Worm (Caenorhabditis elegans) whole organism, young adult: ENCODE data around the gene F14F9.8.

ENCODE experiments used
- F10E7.11 ChIP-seq: sonication (generic microtip); optimal IDR thresholded peaks from 2 replicates; lab custom pipeline; 2017; ENCODE audit warnings: mild to moderate bottlenecking, missing genetic modification characterization, moderate library complexity, missing compliant biosample characterization
- T26A5.8 ChIP-seq: sonication (generic microtip); optimal IDR thresholded peaks from 2 replicates; lab custom pipeline; 2016; ENCODE audit warnings: missing genetic modification characterization, missing compliant biosample characterization
- ama-1 ChIP-seq, 3 experiments: fragments of 150-350 bp in 1 of 3; sonication (generic microtip) in 2 of 3; optimal IDR thresholded peaks; 2 replicates each; lab custom pipeline; 2014 to 2018; ENCODE audit warnings: missing biosample characterization in 2 of 3, missing genetic modification characterization in 2 of 3, missing genetic modification reagents in 2 of 3
- aptf-2 ChIP-seq: fragments of 200-800 bp; sonication (Bioruptor generic); conservative IDR thresholded peaks from 2 replicates; pipeline ENCODE4 v1.3.6; 2022; ENCODE audit warnings: missing genetic modification reagents, missing genetic modification characterization, missing compliant biosample characterization
- attf-3 ChIP-seq: fragments of 200-800 bp; sonication (Bioruptor generic); conservative IDR thresholded peaks from 2 replicates; pipeline ENCODE4 v1.3.6; 2022; ENCODE audit warnings: missing genetic modification reagents, missing genetic modification characterization, missing compliant biosample characterization
- ceh-91 ChIP-seq: fragments of 200-800 bp; sonication (Bioruptor generic); IDR thresholded peaks from 2 replicates; pipeline ENCODE4 v1.3.6; 2022; ENCODE audit warnings: missing genetic modification reagents, missing genetic modification characterization, missing compliant biosample characterization
- chd-7 ChIP-seq: sonication (generic microtip); optimal IDR thresholded peaks from 2 replicates; lab custom pipeline; 2016; ENCODE audit warnings: mild to moderate bottlenecking, missing genetic modification characterization, moderate library complexity, missing compliant biosample characterization
- egl-44 ChIP-seq: fragments of 200-800 bp; sonication (Bioruptor generic); IDR thresholded peaks from 2 replicates; pipeline ENCODE4 v1.3.6; 2022; ENCODE audit warnings: missing genetic modification reagents, missing genetic modification characterization, missing compliant biosample characterization
- ets-4 ChIP-seq: fragments of 200-800 bp; sonication (Bioruptor generic); optimal IDR thresholded peaks from 2 replicates; lab custom pipeline; 2018; ENCODE audit warnings: mild to moderate bottlenecking, missing genetic modification characterization, missing compliant biosample characterization
- him-1 ChIP-seq: sonication (generic microtip); optimal IDR thresholded peaks from 2 replicates; lab custom pipeline; 2016; ENCODE audit warnings: missing genotype, missing genetic modification reagents, missing genetic modification characterization, missing compliant biosample characterization
- unc-130 ChIP-seq: sonication (generic microtip); optimal IDR thresholded peaks from 2 replicates; lab custom pipeline; 2016; ENCODE audit warnings: missing genetic modification reagents, missing genetic modification characterization, missing compliant biosample characterization

DNA sequence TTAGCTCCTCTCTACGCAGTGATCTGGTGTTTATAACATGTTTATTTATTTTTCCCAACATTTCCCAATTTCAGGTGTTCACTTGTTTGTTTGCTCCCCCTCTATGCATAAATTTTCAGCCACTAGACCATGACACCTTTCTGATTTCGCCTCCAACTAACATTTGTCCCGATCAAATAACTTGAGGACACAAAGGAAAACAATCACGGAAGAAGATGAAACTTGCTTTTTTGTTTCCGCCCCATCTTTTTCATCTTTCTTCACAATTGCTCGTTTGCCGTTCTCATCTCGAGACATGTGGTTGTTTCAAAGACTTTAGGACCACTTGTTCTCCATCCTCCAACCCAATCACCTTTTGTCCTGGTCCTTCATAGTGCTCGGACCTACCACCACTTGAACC lies 3.3 kb upstream of the F14F9.8 start, which contains the start of gene F14F9.5:
- no peak for TF ChIP-seq chd-7 (tag; lab: Kevin White, UChicago)
- no peak for TF ChIP-seq ets-4
- TF ChIP-seq aptf-2 (GFP tag; lab: Robert Waterston, UW) = no peak
- no peak for TF ChIP-seq attf-3 (GFP tag; lab: Robert Waterston, UW)
- TF ChIP-seq ama-1 (optimal IDR thresholded peaks at IDR 0.05; lab: Kevin White, UChicago) = no peak
- no peak for TF ChIP-seq ama-1 (GFP tag; optimal IDR thresholded peaks at IDR 0.05; lab: Kevin White, UChicago)
- no peak for TF ChIP-seq egl-44 (GFP tag; lab: Robert Waterston, UW)
- no peak for TF ChIP-seq ceh-91 (GFP tag; lab: Robert Waterston, UW)
- TF ChIP-seq unc-130 = no peak
- TF ChIP-seq T26A5.8 = no peak
- no peak for TF ChIP-seq him-1 (tag; lab: Kevin White, UChicago)
- no peak for TF ChIP-seq F10E7.11 (tag; lab: Kevin White, UChicago)
